Worm (Caenorhabditis elegans) whole organism, young adult: Measurements from ENCODE around the gene C45G9.12.

Source experiments
- B0035.1 ChIP-seq: sonication (generic microtip); optimal IDR thresholded peaks from 2 replicates; lab custom pipeline; 2016; ENCODE audit warnings: missing genetic modification characterization, mild to moderate bottlenecking, missing compliant biosample characterization, missing genotype, missing genetic modification reagents
- D2030.7 ChIP-seq: fragments of 200-800 bp; sonication (Bioruptor generic); IDR thresholded peaks from 2 replicates; pipeline ENCODE4 v1.3.6; 2022; ENCODE audit warnings: missing genetic modification reagents, missing genetic modification characterization, missing compliant biosample characterization
- F10E7.11 ChIP-seq: sonication (generic microtip); optimal IDR thresholded peaks from 2 replicates; lab custom pipeline; 2017; ENCODE audit warnings: mild to moderate bottlenecking, missing genetic modification characterization, moderate library complexity, missing compliant biosample characterization
- F23B12.7 ChIP-seq: sonication (generic microtip); optimal IDR thresholded peaks from 2 replicates; lab custom pipeline; 2017; ENCODE audit warnings: missing genetic modification characterization, mild to moderate bottlenecking, missing compliant biosample characterization, antibody characterized with exemption, moderate library complexity; ENCODE audit not compliant: insufficient read depth
- F33H1.4 ChIP-seq: fragments of 200-800 bp; sonication (Bioruptor generic); IDR thresholded peaks from 2 replicates; pipeline ENCODE4 v1.3.6; 2022; ENCODE audit warnings: missing genetic modification reagents, missing genetic modification characterization, missing compliant biosample characterization
- F39B2.1 ChIP-seq: fragments of 200-800 bp; sonication (Bioruptor generic); IDR thresholded peaks from 2 replicates; pipeline ENCODE4 v1.3.6; 2022; ENCODE audit warnings: missing genetic modification reagents, missing genetic modification characterization, missing compliant biosample characterization
- F57A8.1 ChIP-seq: fragments of 200-800 bp; sonication (Bioruptor generic); optimal IDR thresholded peaks from 2 replicates; lab custom pipeline; 2018; ENCODE audit warnings: mild to moderate bottlenecking, missing genetic modification characterization, moderate library complexity, missing compliant biosample characterization
- Y56A3A.18 ChIP-seq: fragments of 200-800 bp; sonication (Bioruptor generic); IDR thresholded peaks from 2 replicates; pipeline ENCODE4 v1.3.6; 2022; ENCODE audit warnings: missing genetic modification reagents, missing genetic modification characterization, missing compliant biosample characterization
- akir-1 ChIP-seq: fragments of 200-800 bp; sonication (Bioruptor generic); optimal IDR thresholded peaks from 2 replicates; lab custom pipeline; 2018; ENCODE audit warnings: mild to moderate bottlenecking, missing genetic modification characterization, moderate library complexity, missing compliant biosample characterization
- ama-1 ChIP-seq, 3 experiments: fragments of 150-350 bp in 1 of 3; sonication (generic microtip) in 2 of 3; optimal IDR thresholded peaks; 2 replicates each; lab custom pipeline; 2014 to 2018; ENCODE audit warnings: missing biosample characterization in 2 of 3, missing genetic modification characterization in 2 of 3, missing genetic modification reagents in 2 of 3
- attf-5 ChIP-seq: fragments of 200-800 bp; sonication (Bioruptor generic); optimal IDR thresholded peaks from 2 replicates; lab custom pipeline; 2018; ENCODE audit warnings: mild to moderate bottlenecking, missing genetic modification characterization, missing compliant biosample characterization
- bed-1 ChIP-seq: fragments of 200-800 bp; sonication (Bioruptor generic); IDR thresholded peaks from 2 replicates; pipeline ENCODE4 v1.3.6; 2022; ENCODE audit warnings: missing genetic modification reagents, missing genetic modification characterization, missing compliant biosample characterization
- cebp-1 ChIP-seq, 2 experiments: fragments of 200-800 bp in 1 of 2; sonication (Bioruptor generic) in 1 of 2; sonication (generic microtip) in 1 of 2; IDR thresholded peaks in 1 of 2; optimal IDR thresholded peaks in 1 of 2; 2 replicates each; pipeline versions ENCODE4 v1.3.6 to Lab custom; 2017 to 2022; ENCODE audit warnings: missing compliant biosample characterization in 2 of 2, missing genetic modification characterization in 2 of 2, mild to moderate bottlenecking in 1 of 2, missing genetic modification reagents in 1 of 2, moderate library complexity in 1 of 2
- cebp-2 ChIP-seq: fragments of 200-800 bp; sonication (Bioruptor generic); IDR thresholded peaks from 2 replicates; pipeline ENCODE4 v1.3.6; 2022; ENCODE audit warnings: missing genetic modification characterization, missing compliant biosample characterization
- ceh-40 ChIP-seq: fragments of 200-800 bp; sonication (Bioruptor generic); IDR thresholded peaks from 2 replicates; pipeline ENCODE4 v1.3.6; 2022; ENCODE audit warnings: missing genetic modification characterization, missing compliant biosample characterization
- ceh-58 ChIP-seq: fragments of 200-800 bp; sonication (Bioruptor generic); IDR thresholded peaks from 2 replicates; pipeline ENCODE4 v1.3.6; 2022; ENCODE audit warnings: missing genetic modification characterization, missing compliant biosample characterization
- ceh-79 ChIP-seq: sonication (generic microtip); optimal IDR thresholded peaks from 2 replicates; lab custom pipeline; 2017; ENCODE audit warnings: mild to moderate bottlenecking, missing genetic modification characterization, missing compliant biosample characterization
- dpff-1 ChIP-seq: sonication (generic microtip); optimal IDR thresholded peaks from 2 replicates; lab custom pipeline; 2017; ENCODE audit warnings: mild to moderate bottlenecking, missing genetic modification characterization, missing compliant biosample characterization
- efl-1 ChIP-seq: fragments of 150-350 bp; optimal IDR thresholded peaks from 2 replicates; lab custom pipeline; 2014; ENCODE audit warnings: missing biosample characterization, missing genetic modification reagents, missing genetic modification characterization
- egl-44 ChIP-seq: fragments of 200-800 bp; sonication (Bioruptor generic); IDR thresholded peaks from 2 replicates; pipeline ENCODE4 v1.3.6; 2022; ENCODE audit warnings: missing genetic modification reagents, missing genetic modification characterization, missing compliant biosample characterization
- egrh-3 ChIP-seq: fragments of 200-800 bp; sonication (Bioruptor generic); IDR thresholded peaks from 2 replicates; pipeline ENCODE4 v1.3.6; 2022; ENCODE audit warnings: missing genetic modification reagents, missing genetic modification characterization, missing compliant biosample characterization
- fkh-3 ChIP-seq: sonication (generic microtip); optimal IDR thresholded peaks from 2 replicates; lab custom pipeline; 2016; ENCODE audit warnings: mild to moderate bottlenecking, missing genetic modification characterization, missing compliant biosample characterization
- him-1 ChIP-seq: sonication (generic microtip); optimal IDR thresholded peaks from 2 replicates; lab custom pipeline; 2016; ENCODE audit warnings: missing genotype, missing genetic modification reagents, missing genetic modification characterization, missing compliant biosample characterization
- let-607 ChIP-seq, 2 experiments: fragments of 200-800 bp in 1 of 2; sonication (Bioruptor generic) in 1 of 2; sonication (generic microtip) in 1 of 2; optimal IDR thresholded peaks; 2 replicates each; lab custom pipeline; 2016 to 2018; ENCODE audit warnings: mild to moderate bottlenecking in 2 of 2, missing compliant biosample characterization in 2 of 2, missing genetic modification characterization in 2 of 2, moderate library complexity in 2 of 2, missing genotype in 1 of 2
- lin-35 ChIP-seq, 3 experiments: fragments of 150-350 bp in 2 of 3; sonication (generic microtip) in 1 of 3; optimal IDR thresholded peaks; 2 replicates each; lab custom pipeline; 2014 to 2018; ENCODE audit warnings: missing biosample characterization in 3 of 3, missing genetic modification characterization in 3 of 3, missing genetic modification reagents in 3 of 3
- lin-40 ChIP-seq: sonication (generic microtip); optimal IDR thresholded peaks from 2 replicates; lab custom pipeline; 2016; ENCODE audit warnings: missing genetic modification characterization, mild to moderate bottlenecking, missing compliant biosample characterization, missing genotype, missing genetic modification reagents
- mxl-1 ChIP-seq: sonication (generic microtip); optimal IDR thresholded peaks from 2 replicates; lab custom pipeline; 2016; ENCODE audit warnings: missing genetic modification characterization, missing compliant biosample characterization
- nfyb-1 ChIP-seq: fragments of 200-800 bp; sonication (Bioruptor generic); IDR thresholded peaks from 2 replicates; pipeline ENCODE4 v1.3.6; 2022; ENCODE audit warnings: missing genetic modification reagents, missing genetic modification characterization, missing compliant biosample characterization
- nhr-179 ChIP-seq: sonication (generic microtip); optimal IDR thresholded peaks from 2 replicates; lab custom pipeline; 2016; ENCODE audit warnings: mild to moderate bottlenecking, missing genetic modification characterization, missing compliant biosample characterization
- nhr-80 ChIP-seq: sonication (generic microtip); optimal IDR thresholded peaks from 2 replicates; lab custom pipeline; 2016; ENCODE audit warnings: missing genetic modification characterization, missing compliant biosample characterization
- nhr-90 ChIP-seq: sonication (generic microtip); optimal IDR thresholded peaks from 2 replicates; lab custom pipeline; 2016; ENCODE audit warnings: missing genotype, mild to moderate bottlenecking, missing genetic modification characterization, missing compliant biosample characterization
- pha-4 ChIP-seq: fragments of 150-350 bp; sonication (generic microtip); optimal IDR thresholded peaks from 2 replicates; lab custom pipeline; 2014; ENCODE audit warnings: missing biosample characterization, missing genetic modification reagents, missing genetic modification characterization
- rpc-1 ChIP-seq, 2 experiments: fragments of 150-350 bp in 1 of 2; sonication (generic microtip) in 1 of 2; optimal IDR thresholded peaks; 2 replicates each; lab custom pipeline; 2014 to 2018; ENCODE audit warnings: missing biosample characterization in 1 of 2, missing genetic modification characterization in 1 of 2, missing genetic modification reagents in 1 of 2, missing genotype in 1 of 2
- snpc-3.4 ChIP-seq: sonication (generic microtip); optimal IDR thresholded peaks from 2 replicates; lab custom pipeline; 2017; ENCODE audit warnings: missing genetic modification characterization, mild to moderate bottlenecking, missing compliant biosample characterization, antibody characterized with exemption, moderate library complexity, missing genotype, missing genetic modification reagents
- tbp1 ChIP-seq: fragments of 200-800 bp; sonication (Bioruptor generic); optimal IDR thresholded peaks from 2 replicates; lab custom pipeline; 2018; ENCODE audit warnings: mild to moderate bottlenecking, missing genetic modification characterization, missing compliant biosample characterization
- tlf-1 ChIP-seq: fragments of 200-800 bp; sonication (Bioruptor generic); optimal IDR thresholded peaks from 2 replicates; lab custom pipeline; 2018; ENCODE audit warnings: mild to moderate bottlenecking, missing genetic modification characterization, missing compliant biosample characterization
- xnd-1 ChIP-seq: sonication (generic microtip); optimal IDR thresholded peaks from 2 replicates; lab custom pipeline; 2016; ENCODE audit warnings: missing genotype, missing genetic modification reagents, missing genetic modification characterization, missing compliant biosample characterization
- ztf-18 ChIP-seq: sonication (generic microtip); optimal IDR thresholded peaks from 2 replicates; lab custom pipeline; 2016; ENCODE audit warnings: missing genotype, mild to moderate bottlenecking, missing genetic modification characterization, missing compliant biosample characterization
- ztf-25 ChIP-seq: fragments of 200-800 bp; sonication (Bioruptor generic); IDR thresholded peaks from 2 replicates; pipeline ENCODE4 v1.3.6; 2022; ENCODE audit warnings: missing genetic modification reagents, missing genetic modification characterization, missing compliant biosample characterization
- ztf-3 ChIP-seq: fragments of 200-800 bp; sonication (Bioruptor generic); optimal IDR thresholded peaks from 2 replicates; lab custom pipeline; 2018; ENCODE audit warnings: mild to moderate bottlenecking, missing genetic modification characterization, missing compliant biosample characterization

Gene C45G9.12

ce11 chrIII:5024393-5024964 lies 46.9 kb downstream of the C45G9.12 start, which contains the start of gene pcf-11 (continued):
- TF ChIP-seq snpc-3.4 (tag; lab: Kevin White, UChicago) (peak; percentile 26), F57A8.1 (no peak), lin-40 (tag; lab: Kevin White, UChicago) (peak; percentile 1), F23B12.7 (tag; lab: Kevin White, UChicago) (peak; percentile 3), let-607 (tag; optimal IDR thresholded peaks at IDR 0.05; lab: Kevin White, UChicago) (peak; percentile 33 to 36), egl-44 (GFP tag; lab: Robert Waterston, UW) (no peak), egrh-3 (GFP tag; lab: Robert Waterston, UW) (no peak), nhr-80 (tag; lab: Kevin White, UChicago) (peak; percentile 24), efl-1 (no peak), him-1 (no peak), ceh-58 (GFP tag; lab: Robert Waterston, UW) (no peak), cebp-2 (GFP tag; lab: Robert Waterston, UW) (no peak), ztf-25 (GFP tag; lab: Robert Waterston, UW) (no peak), attf-5 (GFP tag; lab: Kevin White, UChicago) (peak; percentile 26), nhr-90 (tag; lab: Kevin White, UChicago) (no peak), fkh-3 (tag; lab: Kevin White, UChicago) (no peak), ztf-3 (GFP tag; lab: Kevin White, UChicago) (no peak), F39B2.1 (GFP tag; lab: Robert Waterston, UW) (no peak), tbp1 (GFP tag; lab: Kevin White, UChicago) (peak; percentile 15), Y56A3A.18 (GFP tag; lab: Robert Waterston, UW) (no peak), B0035.1 (tag; lab: Kevin White, UChicago) (no peak), mxl-1 (tag; lab: Kevin White, UChicago) (no peak), xnd-1 (no peak), nhr-179 (tag; lab: Kevin White, UChicago) (no peak), F33H1.4 (GFP tag; lab: Robert Waterston, UW) (peak; percentile 73), cebp-1 (GFP tag; IDR thresholded peaks at IDR 0.05; lab: Robert Waterston, UW) (no peak), cebp-1 (tag; optimal IDR thresholded peaks at IDR 0.05; lab: Kevin White, UChicago) (peak; percentile 47), ceh-79 (tag; lab: Kevin White, UChicago) (no peak)

- TF ChIP-seq ztf-18 (tag; lab: Kevin White, UChicago) (no peak), F10E7.11 (tag; lab: Kevin White, UChicago) (no peak), akir-1 (no peak), rpc-1 (optimal IDR thresholded peaks at IDR 0.05; lab: Kevin White, UChicago) (no peak), rpc-1 (tag; optimal IDR thresholded peaks at IDR 0.05; lab: Kevin White, UChicago) (no peak), pha-4 (tag; lab: Kevin White, UChicago) (no peak), ama-1 (optimal IDR thresholded peaks at IDR 0.05; lab: Kevin White, UChicago) (peak; percentile 43), ama-1 (GFP tag; optimal IDR thresholded peaks at IDR 0.05; lab: Kevin White, UChicago) (no peak), cebp-2 (GFP tag; lab: Robert Waterston, UW) (no peak), lin-35 (GFP tag; optimal IDR thresholded peaks at IDR 0.05; lab: Kevin White, UChicago) (peak in 1 of 3 experiments; percentile 4), tlf-1 (no peak), nfyb-1 (GFP tag; lab: Robert Waterston, UW) (0 out of 2 replicates have a peak, but pooled peaks have one; percentile 12), dpff-1 (tag; lab: Kevin White, UChicago) (no peak), bed-1 (GFP tag; lab: Robert Waterston, UW) (no peak), ceh-40 (GFP tag; lab: Robert Waterston, UW) (no peak), D2030.7 (no peak), ceh-79 (tag; lab: Kevin White, UChicago) (no peak)
These were observed 47.8 kb downstream of the C45G9.12 start for ce11 chrIII:5023642-5024041.
